Worm (Caenorhabditis elegans) whole organism, early embryonic: ENCODE results near the gene frpr-5.

ENCODE experiments used
- B0310.2 ChIP-seq: sonication (generic microtip); optimal IDR thresholded peaks from 2 replicates; lab custom pipeline; 2016; ENCODE audit warnings: mild to moderate bottlenecking, missing genetic modification characterization, missing compliant biosample characterization
- F13C5.2 ChIP-seq: sonication (generic microtip); optimal IDR thresholded peaks from 2 replicates; lab custom pipeline; 2017; ENCODE audit warnings: mild to moderate bottlenecking, missing genetic modification characterization, inconsistent platforms, missing compliant biosample characterization
- aly-1 ChIP-seq: sonication (generic microtip); optimal IDR thresholded peaks from 2 replicates; lab custom pipeline; 2016; ENCODE audit warnings: missing genetic modification characterization, missing compliant biosample characterization
- ama-1 ChIP-seq: fragments of 150-350 bp; optimal IDR thresholded peaks from 2 replicates; lab custom pipeline; 2014
- ceh-13 ChIP-seq: fragments of 200-800 bp; sonication (Bioruptor generic); optimal IDR thresholded peaks from 2 replicates; lab custom pipeline; 2018; ENCODE audit warnings: mild to moderate bottlenecking, missing genetic modification characterization, missing compliant biosample characterization
- flt-1 ChIP-seq: fragments of 200-800 bp; sonication (Bioruptor generic); IDR thresholded peaks from 2 replicates; pipeline ENCODE4 v1.3.6; 2022; ENCODE audit warnings: missing genetic modification characterization, missing compliant biosample characterization
- hmbx-1 ChIP-seq: sonication (generic microtip); optimal IDR thresholded peaks from 2 replicates; lab custom pipeline; 2016; ENCODE audit warnings: mild to moderate bottlenecking, missing genetic modification characterization, missing compliant biosample characterization
- tbx-37 ChIP-seq: fragments of 200-800 bp; sonication (Bioruptor generic); conservative IDR thresholded peaks from 2 replicates; pipeline ENCODE4 v1.3.6; 2022; ENCODE audit warnings: missing genetic modification reagents, missing genetic modification characterization, missing compliant biosample characterization

ce11 chrV:13523194-13523593, 12.7 kb downstream of the frpr-5 start, which contains the start of gene R11G10.3:
- TF ChIP-seq F13C5.2 (tag; lab: Kevin White, UChicago) (no peak), flt-1 (GFP tag; lab: Robert Waterston, UW) (no peak), ama-1 (no peak), aly-1 (no peak), hmbx-1 (tag; lab: Kevin White, UChicago) (no peak), ceh-13 (GFP tag; lab: Kevin White, UChicago) (no peak), tbx-37 (GFP tag; lab: Robert Waterston, UW) (no peak), B0310.2 (tag; lab: Kevin White, UChicago) (no peak)
